Fruit fly (Drosophila melanogaster) whole organism, embryonic: ENCODE results near the gene CG12546.

Experiments
- Asciz ChIP-seq: fragments of 200-800 bp; sonication (Bioruptor generic); optimal IDR thresholded peaks from 2 replicates; lab custom pipeline; 2017; ENCODE audit warnings: missing biosample characterization, mild to moderate bottlenecking, missing genetic modification characterization, missing genetic modification reagents
- CG10654 ChIP-seq: fragments of 200-800 bp; sonication (Bioruptor generic); optimal IDR thresholded peaks from 2 replicates; lab custom pipeline; 2016; ENCODE audit warnings: missing biosample characterization, missing genetic modification characterization
- CG12659 ChIP-seq: fragments of 200-800 bp; sonication (Bioruptor generic); optimal IDR thresholded peaks from 3 replicates; lab custom pipeline; 2017; ENCODE audit warnings: mild to moderate bottlenecking, missing biosample characterization, missing genetic modification reagents, missing genetic modification characterization
- CG15601 ChIP-seq: fragments of 200-800 bp; sonication (Bioruptor generic); optimal IDR thresholded peaks from 3 replicates; lab custom pipeline; 2019; ENCODE audit warnings: missing biosample characterization, mild to moderate bottlenecking, missing genetic modification characterization, moderate library complexity
- CG17359 ChIP-seq: fragments of 200-800 bp; sonication (Bioruptor generic); optimal IDR thresholded peaks from 3 replicates; lab custom pipeline; 2018; ENCODE audit warnings: missing biosample characterization, mild to moderate bottlenecking, missing genetic modification characterization, moderate library complexity
- CG18011 ChIP-seq: fragments of 200-800 bp; sonication (Bioruptor generic); optimal IDR thresholded peaks from 2 replicates; lab custom pipeline; 2017; ENCODE audit warnings: missing biosample characterization, missing genetic modification characterization, mild to moderate bottlenecking, moderate library complexity, missing genotype
- CG18262 ChIP-seq: fragments of 200-800 bp; optimal IDR thresholded peaks from 3 replicates; lab custom pipeline; 2019; ENCODE audit warnings: missing biosample characterization, mild to moderate bottlenecking, missing genetic modification characterization, moderate library complexity
- CG2129 ChIP-seq: fragments of 200-800 bp; sonication (Bioruptor generic); IDR thresholded peaks from 2 replicates; pipeline ENCODE4 v1.3.6; 2022; ENCODE audit warnings: missing biosample characterization, missing genetic modification characterization; ENCODE audit not compliant: partially characterized antibody
- CG2875 ChIP-seq: fragments of 200-800 bp; sonication (Bioruptor generic); optimal IDR thresholded peaks from 2 replicates; lab custom pipeline; 2017; ENCODE audit warnings: missing biosample characterization, mild to moderate bottlenecking, missing genetic modification characterization, missing genetic modification reagents
- CG30020 ChIP-seq: fragments of 200-800 bp; optimal IDR thresholded peaks from 2 replicates; lab custom pipeline; 2019; ENCODE audit warnings: missing biosample characterization, mild to moderate bottlenecking, missing genetic modification characterization, moderate library complexity
- CG32772 ChIP-seq: fragments of 200-800 bp; sonication (Bioruptor generic); IDR thresholded peaks from 2 replicates; pipeline ENCODE4 v1.3.6; 2022; ENCODE audit warnings: missing biosample characterization, missing genetic modification characterization
- CG34224 ChIP-seq: fragments of 200-800 bp; sonication (Bioruptor generic); IDR thresholded peaks from 3 replicates; pipeline ENCODE4 v1.3.6; 2022; ENCODE audit warnings: missing biosample characterization, missing genetic modification characterization; ENCODE audit not compliant: partially characterized antibody
- CG8089 ChIP-seq: fragments of 200-800 bp; sonication (Bioruptor generic); optimal IDR thresholded peaks from 3 replicates; lab custom pipeline; 2016; ENCODE audit warnings: missing biosample characterization, missing genetic modification characterization
- CG8290 ChIP-seq, 3 experiments: fragments of 200-800 bp; sonication (Bioruptor generic); optimal IDR thresholded peaks; 2 replicates each; lab custom pipeline; 2016 to 2019; ENCODE audit warnings: missing biosample characterization in 3 of 3, missing genetic modification characterization in 3 of 3, mild to moderate bottlenecking in 2 of 3, moderate library complexity in 1 of 3
- CG9609 ChIP-seq: fragments of 200-800 bp; sonication (Bioruptor generic); optimal IDR thresholded peaks from 3 replicates; lab custom pipeline; 2016; ENCODE audit warnings: missing biosample characterization, missing genetic modification characterization
- CG9817 ChIP-seq: fragments of 200-800 bp; sonication (Bioruptor generic); optimal IDR thresholded peaks from 2 replicates; lab custom pipeline; 2018; ENCODE audit warnings: missing biosample characterization, mild to moderate bottlenecking, missing genetic modification characterization, moderate library complexity
- CTCF ChIP-seq: fragments of 200-800 bp; sonication (Bioruptor generic); optimal IDR thresholded peaks from 2 replicates; lab custom pipeline; 2017; ENCODE audit warnings: missing biosample characterization, mild to moderate bottlenecking, missing genetic modification characterization, moderate library complexity
- CkIIα-i1 ChIP-seq: fragments of 200-800 bp; sonication (Bioruptor generic); IDR thresholded peaks from 2 replicates; pipeline ENCODE4 v1.3.6; 2022; ENCODE audit warnings: missing biosample characterization, missing genetic modification characterization
- CoRest ChIP-seq: fragments of 200-800 bp; sonication (Bioruptor generic); optimal IDR thresholded peaks from 3 replicates; lab custom pipeline; 2018; ENCODE audit warnings: missing biosample characterization, mild to moderate bottlenecking, missing genetic modification characterization, moderate library complexity
- Drgx ChIP-seq: fragments of 200-800 bp; sonication (Bioruptor generic); IDR thresholded peaks from 2 replicates; pipeline ENCODE4 v1.3.6; 2022; ENCODE audit warnings: missing biosample characterization, missing genetic modification characterization
- Gsc ChIP-seq: fragments of 200-800 bp; sonication (Bioruptor generic); IDR thresholded peaks from 2 replicates; pipeline ENCODE4 v1.3.6; 2022; ENCODE audit warnings: missing biosample characterization, missing genetic modification characterization
- Gug ChIP-seq: fragments of 200-800 bp; sonication (Bioruptor generic); IDR thresholded peaks from 4 replicates; pipeline ENCODE4 v1.3.6; 2022; ENCODE audit warnings: missing biosample characterization, missing genetic modification characterization
- H2.0 ChIP-seq: fragments of 200-800 bp; sonication (Bioruptor generic); IDR thresholded peaks from 2 replicates; pipeline ENCODE4 v1.3.6; 2022; ENCODE audit warnings: missing biosample characterization, missing genetic modification characterization
- HLH4C ChIP-seq: fragments of 200-800 bp; sonication (Bioruptor generic); IDR thresholded peaks from 3 replicates; pipeline ENCODE4 v1.3.6; 2022; ENCODE audit warnings: missing biosample characterization, missing genetic modification characterization; ENCODE audit not compliant: partially characterized antibody
- Hmr ChIP-seq: fragments of 200-800 bp; sonication (Bioruptor generic); optimal IDR thresholded peaks from 3 replicates; lab custom pipeline; 2017; ENCODE audit warnings: mild to moderate bottlenecking, missing biosample characterization, missing genetic modification reagents, missing genetic modification characterization
- Hr39 ChIP-seq: fragments of >200 bp; optimal IDR thresholded peaks from 2 replicates; lab custom pipeline; 2017
- Max ChIP-seq: fragments of 200-800 bp; sonication (Bioruptor generic); optimal IDR thresholded peaks from 2 replicates; lab custom pipeline; 2016; ENCODE audit warnings: missing biosample characterization, mild to moderate bottlenecking, missing genetic modification characterization
- Meics ChIP-seq: fragments of 200-800 bp; sonication (Bioruptor generic); optimal IDR thresholded peaks from 2 replicates; lab custom pipeline; 2017; ENCODE audit warnings: missing biosample characterization, mild to moderate bottlenecking, missing genetic modification characterization
- Nf-YC ChIP-seq: fragments of 200-800 bp; optimal IDR thresholded peaks from 3 replicates; lab custom pipeline; 2019; ENCODE audit warnings: missing biosample characterization, mild to moderate bottlenecking, missing genetic modification characterization, moderate library complexity
- Opbp ChIP-seq: fragments of 200-800 bp; sonication (Bioruptor generic); IDR thresholded peaks from 3 replicates; pipeline ENCODE4 v1.3.6; 2022; ENCODE audit warnings: missing biosample characterization, missing genetic modification characterization; ENCODE audit not compliant: partially characterized antibody
- Optix ChIP-seq: fragments of 200-800 bp; sonication (Bioruptor generic); IDR thresholded peaks from 3 replicates; pipeline ENCODE4 v1.3.6; 2022; ENCODE audit warnings: missing biosample characterization, missing genetic modification characterization
- Scr ChIP-seq: fragments of 200-800 bp; sonication (Bioruptor generic); IDR thresholded peaks from 2 replicates; pipeline ENCODE4 v1.3.6; 2022; ENCODE audit warnings: missing biosample characterization, missing genetic modification characterization; ENCODE audit not compliant: partially characterized antibody
- Sry-β ChIP-seq: fragments of 200-800 bp; sonication (Bioruptor generic); optimal IDR thresholded peaks from 2 replicates; lab custom pipeline; 2018; ENCODE audit warnings: missing biosample characterization, mild to moderate bottlenecking, missing genetic modification characterization, moderate library complexity
- Usf ChIP-seq: fragments of 200-800 bp; sonication (Bioruptor generic); optimal IDR thresholded peaks from 2 replicates; lab custom pipeline; 2017; ENCODE audit warnings: missing genotype, missing biosample characterization, missing genetic modification characterization
- Xrp1 ChIP-seq: fragments of 200-800 bp; sonication (Bioruptor generic); IDR thresholded peaks from 2 replicates; pipeline ENCODE4 v1.3.6; 2022; ENCODE audit warnings: missing biosample characterization, missing genetic modification characterization
- al ChIP-seq: fragments of 200-800 bp; sonication (Bioruptor generic); IDR thresholded peaks from 2 replicates; pipeline ENCODE4 v1.3.6; 2022; ENCODE audit warnings: missing biosample characterization, missing genetic modification characterization
- crol ChIP-seq: fragments of 200-800 bp; sonication (Bioruptor generic); IDR thresholded peaks from 2 replicates; pipeline ENCODE4 v1.3.6; 2022; ENCODE audit warnings: missing biosample characterization, missing genetic modification characterization
- fd3F ChIP-seq: fragments of 200-800 bp; sonication (Bioruptor generic); optimal IDR thresholded peaks from 2 replicates; lab custom pipeline; 2018; ENCODE audit warnings: missing biosample characterization, mild to moderate bottlenecking, missing genetic modification characterization, moderate library complexity
- fu2 ChIP-seq: fragments of 200-800 bp; sonication (Bioruptor generic); optimal IDR thresholded peaks from 2 replicates; lab custom pipeline; 2016; ENCODE audit warnings: missing biosample characterization, missing genetic modification characterization
- lov ChIP-seq, 2 experiments: fragments of 200-800 bp in 1 of 2; fragments of >200 bp in 1 of 2; sonication (Bioruptor generic) in 1 of 2; IDR thresholded peaks in 1 of 2; optimal IDR thresholded peaks in 1 of 2; 2 replicates in 1 of 2; 3 replicates in 1 of 2; pipeline versions ENCODE4 v1.3.6 to Lab custom; 2017 to 2022; ENCODE audit warnings: missing biosample characterization in 1 of 2, missing genetic modification characterization in 1 of 2
- maf-S ChIP-seq: fragments of 200-800 bp; sonication (Bioruptor generic); optimal IDR thresholded peaks from 2 replicates; lab custom pipeline; 2016; ENCODE audit warnings: missing biosample characterization, missing genetic modification characterization
- org-1 ChIP-seq: fragments of 200-800 bp; sonication (Bioruptor generic); optimal IDR thresholded peaks from 2 replicates; lab custom pipeline; 2017; ENCODE audit warnings: missing biosample characterization, missing genetic modification characterization
- p53 ChIP-seq: fragments of 200-800 bp; sonication (Bioruptor generic); optimal IDR thresholded peaks from 2 replicates; lab custom pipeline; 2016; ENCODE audit warnings: missing biosample characterization, missing genetic modification characterization
- pzg ChIP-seq: fragments of 200-800 bp; sonication (Bioruptor generic); optimal IDR thresholded peaks from 3 replicates; lab custom pipeline; 2018; ENCODE audit warnings: missing biosample characterization, mild to moderate bottlenecking, missing genetic modification characterization, moderate library complexity
- rib ChIP-seq: fragments of 200-800 bp; sonication (Bioruptor generic); IDR thresholded peaks from 2 replicates; pipeline ENCODE4 v1.3.6; 2022; ENCODE audit warnings: missing biosample characterization, missing genetic modification characterization
- run ChIP-seq: fragments of 200-800 bp; sonication (Bioruptor generic); optimal IDR thresholded peaks from 3 replicates; lab custom pipeline; 2018; ENCODE audit warnings: missing biosample characterization, mild to moderate bottlenecking, missing genetic modification characterization
- sd ChIP-seq: fragments of 200-800 bp; sonication (Bioruptor generic); optimal IDR thresholded peaks from 3 replicates; lab custom pipeline; 2018; ENCODE audit warnings: missing biosample characterization, mild to moderate bottlenecking, missing genetic modification characterization, moderate library complexity
- sqz ChIP-seq: fragments of 200-800 bp; sonication (Bioruptor generic); optimal IDR thresholded peaks from 3 replicates; lab custom pipeline; 2018; ENCODE audit warnings: missing biosample characterization, mild to moderate bottlenecking, missing genetic modification characterization
- vfl ChIP-seq: fragments of 200-800 bp; sonication (Bioruptor generic); optimal IDR thresholded peaks from 2 replicates; lab custom pipeline; 2016; ENCODE audit warnings: missing biosample characterization, missing genetic modification characterization

CG12546 gene

DNA sequence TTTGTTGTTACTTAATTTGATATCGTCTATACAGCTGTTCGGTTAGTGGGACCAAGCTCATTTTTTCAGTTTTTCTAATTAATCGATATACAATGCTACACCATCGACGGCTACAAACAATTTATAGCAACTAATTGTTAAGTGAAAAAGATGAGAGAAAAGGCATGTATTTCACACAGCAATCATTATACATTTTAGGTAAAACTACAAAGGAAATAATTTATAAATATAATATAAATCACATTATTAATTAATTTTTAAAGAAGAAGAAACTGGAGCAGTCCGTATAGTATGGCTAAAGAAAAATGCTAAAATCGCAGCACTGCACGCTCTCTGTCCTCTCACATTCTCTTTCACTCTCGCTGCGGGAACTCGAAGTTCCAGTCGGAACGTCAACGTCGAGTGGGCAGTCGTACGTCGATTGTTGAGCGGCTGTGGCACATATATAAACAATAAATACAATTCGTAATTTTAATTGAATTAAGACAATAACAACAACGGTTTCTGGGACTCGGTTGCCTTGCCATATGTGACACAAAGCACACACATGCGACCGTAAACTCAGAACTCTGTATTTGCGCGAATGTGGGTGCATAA, 34.2 kb upstream of the CG12546 start, which contains the start of the genes CG14450 and CG11367 (continued):
- no peak for TF ChIP-seq lov (optimal IDR thresholded peaks at IDR 0.05; lab: Kevin White, UChicago)
- TF ChIP-seq lov (GFP tag; IDR thresholded peaks at IDR 0.05; lab: Robert Waterston, UW), result no peak
- TF ChIP-seq Gug (GFP tag; lab: Robert Waterston, UW), result no peak
- peak; percentile 48 for TF ChIP-seq CG18262 (tag; lab: Kevin White, UChicago)
- peak; percentile 69 for TF ChIP-seq Nf-YC
- TF ChIP-seq Xrp1 (GFP tag; lab: Robert Waterston, UW), result peak; percentile 29; the same call in 1 of the 2 replicates
- TF ChIP-seq rib (GFP tag; lab: Robert Waterston, UW), result no peak
- peak; percentile 56 for TF ChIP-seq pzg (GFP tag; lab: Kevin White, UChicago)
- TF ChIP-seq Scr (GFP tag; lab: Robert Waterston, UW), result peak; percentile 77
- TF ChIP-seq Opbp (GFP tag; lab: Robert Waterston, UW), result peak; percentile 36; the same call in 1 of the 3 replicates
- TF ChIP-seq Gsc (GFP tag; lab: Robert Waterston, UW), result no peak
- TF ChIP-seq CoRest (tag; lab: Kevin White, UChicago), result peak; percentile 49
- TF ChIP-seq CG34224 (GFP tag; lab: Robert Waterston, UW), result peak; percentile 18; the same call in 1 of the 3 replicates
- TF ChIP-seq p53 (GFP tag; lab: Kevin White, UChicago), result no peak
- no peak for TF ChIP-seq fd3F (GFP tag; lab: Kevin White, UChicago)
- peak; percentile 22 for TF ChIP-seq CG2875 (GFP tag; lab: Kevin White, UChicago)
- TF ChIP-seq CG2129 (GFP tag; lab: Robert Waterston, UW), result 0 out of 2 replicates have a peak, but pooled peaks have one; percentile 33
- TF ChIP-seq Hr39, result no peak
- no peak for TF ChIP-seq Drgx (GFP tag; lab: Robert Waterston, UW)
- TF ChIP-seq CG18011 (GFP tag; lab: Kevin White, UChicago), result no peak
- TF ChIP-seq fu2 (GFP tag; lab: Kevin White, UChicago), result no peak
- TF ChIP-seq CG17359 (tag; lab: Kevin White, UChicago), result peak; percentile 18
- TF ChIP-seq al, result no peak
- no peak for TF ChIP-seq CG32772
- TF ChIP-seq run (tag; lab: Kevin White, UChicago), result no peak
- TF ChIP-seq org-1 (GFP tag; lab: Kevin White, UChicago), result no peak
- TF ChIP-seq vfl (GFP tag; lab: Kevin White, UChicago), result no peak
- no peak for TF ChIP-seq H2.0 (GFP tag; lab: Robert Waterston, UW)
- peak; percentile 64 for TF ChIP-seq CG12659 (GFP tag; lab: Kevin White, UChicago)
- peak; percentile 11 for TF ChIP-seq CTCF (GFP tag; lab: Kevin White, UChicago)
- no peak for TF ChIP-seq maf-S
- TF ChIP-seq Usf (GFP tag; lab: Kevin White, UChicago), result no peak
- TF ChIP-seq CG15601, result peak; percentile 34
- TF ChIP-seq crol (GFP tag; lab: Robert Waterston, UW), result no peak
- TF ChIP-seq CG30020 (tag; lab: Kevin White, UChicago), result peak; percentile 78
- peak; percentile 62 for TF ChIP-seq HLH4C (GFP tag; lab: Robert Waterston, UW)
- TF ChIP-seq CkIIα-i1 (GFP tag; lab: Robert Waterston, UW), result no peak
- TF ChIP-seq Meics (GFP tag; lab: Kevin White, UChicago), result peak; percentile 18
- TF ChIP-seq CG9609 (GFP tag; lab: Kevin White, UChicago), result no peak
- peak; percentile 11 for TF ChIP-seq Hmr (GFP tag; lab: Kevin White, UChicago)
- no peak for TF ChIP-seq Optix (GFP tag; lab: Robert Waterston, UW)
- TF ChIP-seq Asciz (GFP tag; lab: Kevin White, UChicago), result peak; percentile 34
- no peak for TF ChIP-seq CG8089
- peak; percentile 46 for TF ChIP-seq CG8290 (GFP tag; optimal IDR thresholded peaks at IDR 0.05; lab: Kevin White, UChicago)
- peak; percentile 26 to 55 for TF ChIP-seq CG8290 (tag; optimal IDR thresholded peaks at IDR 0.05; lab: Kevin White, UChicago)
- TF ChIP-seq CG10654 (GFP tag; lab: Kevin White, UChicago), result no peak
- TF ChIP-seq CG9817, result peak; percentile 5
- TF ChIP-seq Sry-β (GFP tag; lab: Kevin White, UChicago), result peak; percentile 98
- TF ChIP-seq sd (tag; lab: Kevin White, UChicago), result peak; percentile 30
- no peak for TF ChIP-seq sqz (GFP tag; lab: Kevin White, UChicago)
- TF ChIP-seq Max, result no peak
